Worm (Caenorhabditis elegans) whole organism, L3 larva: ENCODE results near the gene C34B4.4.

ENCODE experiments used
- elt-2 ChIP-seq: sonication (generic microtip); optimal IDR thresholded peaks from 2 replicates; lab custom pipeline; 2016; ENCODE audit warnings: missing genetic modification reagents, mild to moderate bottlenecking, missing genetic modification characterization, missing compliant biosample characterization
- fkh-2 ChIP-seq: fragments of 150-350 bp; optimal IDR thresholded peaks from 2 replicates; lab custom pipeline; 2014; ENCODE audit warnings: missing biosample characterization, missing genetic modification reagents, missing genetic modification characterization
- lin-39 ChIP-seq: fragments of 150-350 bp; optimal IDR thresholded peaks from 2 replicates; lab custom pipeline; 2018; ENCODE audit warnings: missing biosample characterization, missing genetic modification reagents, missing genetic modification characterization
- nhr-12 ChIP-seq: fragments of 150-350 bp; optimal IDR thresholded peaks from 2 replicates; lab custom pipeline; 2014; ENCODE audit warnings: missing biosample characterization, missing genetic modification characterization
- nhr-43 ChIP-seq: sonication (generic microtip); optimal IDR thresholded peaks from 2 replicates; lab custom pipeline; 2016; ENCODE audit warnings: mild to moderate bottlenecking, missing genetic modification characterization, missing compliant biosample characterization; ENCODE audit not compliant: poor library complexity, severe bottlenecking

- TF ChIP-seq nhr-12 (tag; lab: Kevin White, UChicago) (no peak), nhr-43 (tag; lab: Kevin White, UChicago) (no peak), fkh-2 (no peak), lin-39 (tag; lab: Kevin White, UChicago) (no peak), elt-2 (tag; lab: Kevin White, UChicago) (no peak)
Observed at ce11 chrV:13095654-13096053, 5.4 kb downstream of the C34B4.4 start, which contains the start of gene C34B4.5.
